Fruit fly (Drosophila melanogaster) whole organism, embryonic: ENCODE results near the gene CG15814.

Experiments used
- ATbp ChIP-seq: fragments of 200-800 bp; sonication (Bioruptor generic); optimal IDR thresholded peaks from 2 replicates; lab custom pipeline; 2017; ENCODE audit warnings: missing biosample characterization, mild to moderate bottlenecking, missing genetic modification characterization, missing genetic modification reagents
- Bteb2 ChIP-seq: fragments of 200-800 bp; sonication (Bioruptor generic); optimal IDR thresholded peaks from 2 replicates; lab custom pipeline; 2016; ENCODE audit warnings: missing biosample characterization, missing genetic modification characterization
- CG10209 ChIP-seq: fragments of 200-800 bp; sonication (Bioruptor generic); optimal IDR thresholded peaks from 3 replicates; lab custom pipeline; 2017; ENCODE audit warnings: missing biosample characterization, mild to moderate bottlenecking, missing genetic modification characterization, missing genetic modification reagents
- CG11504 ChIP-seq: fragments of 200-800 bp; sonication (Bioruptor generic); optimal IDR thresholded peaks from 3 replicates; lab custom pipeline; 2019; ENCODE audit warnings: missing biosample characterization, mild to moderate bottlenecking, missing genetic modification characterization, moderate library complexity
- CG12155 ChIP-seq: fragments of 200-800 bp; sonication (Bioruptor generic); optimal IDR thresholded peaks from 3 replicates; lab custom pipeline; 2016; ENCODE audit warnings: missing biosample characterization, missing genetic modification characterization
- CG13424 ChIP-seq: fragments of 200-800 bp; sonication (Bioruptor generic); optimal IDR thresholded peaks from 2 replicates; lab custom pipeline; 2019; ENCODE audit warnings: missing biosample characterization, mild to moderate bottlenecking, missing genetic modification characterization, moderate library complexity
- CG14710 ChIP-seq: fragments of 200-800 bp; sonication (Bioruptor generic); optimal IDR thresholded peaks from 3 replicates; lab custom pipeline; 2019; ENCODE audit warnings: missing biosample characterization, mild to moderate bottlenecking, missing genetic modification characterization, moderate library complexity
- CG16863 ChIP-seq: fragments of 200-800 bp; sonication (Bioruptor generic); optimal IDR thresholded peaks from 3 replicates; lab custom pipeline; 2016; ENCODE audit warnings: missing biosample characterization, missing genetic modification characterization
- CG18262 ChIP-seq: fragments of 200-800 bp; optimal IDR thresholded peaks from 3 replicates; lab custom pipeline; 2019; ENCODE audit warnings: missing biosample characterization, mild to moderate bottlenecking, missing genetic modification characterization, moderate library complexity
- CG2202 ChIP-seq: fragments of 200-800 bp; sonication (Bioruptor generic); optimal IDR thresholded peaks from 2 replicates; lab custom pipeline; 2018; ENCODE audit warnings: missing biosample characterization, mild to moderate bottlenecking, missing genetic modification characterization
- CG3065 ChIP-seq: fragments of 200-800 bp; sonication (Bioruptor generic); optimal IDR thresholded peaks from 2 replicates; lab custom pipeline; 2016; ENCODE audit warnings: missing biosample characterization, missing genetic modification characterization
- CG3726 ChIP-seq: fragments of 200-800 bp; sonication (Bioruptor generic); IDR thresholded peaks from 3 replicates; pipeline ENCODE4, ENCODE4 v1.3.6; 2022; ENCODE audit warnings: missing biosample characterization, missing genetic modification characterization
- CG4360 ChIP-seq: fragments of 200-800 bp; sonication (Bioruptor generic); IDR thresholded peaks from 2 replicates; pipeline ENCODE4 v1.3.6; 2022; ENCODE audit warnings: missing biosample characterization, missing genetic modification characterization
- CG4404 ChIP-seq: fragments of 200-800 bp; sonication (Bioruptor generic); IDR thresholded peaks from 2 replicates; pipeline ENCODE4 v1.3.6; 2022; ENCODE audit warnings: missing biosample characterization, missing genetic modification characterization
- CG7786 ChIP-seq: fragments of 200-800 bp; sonication (Bioruptor generic); optimal IDR thresholded peaks from 2 replicates; lab custom pipeline; 2016; ENCODE audit warnings: missing biosample characterization, missing genetic modification characterization
- CG8478 ChIP-seq: fragments of >200 bp; optimal IDR thresholded peaks from 2 replicates; lab custom pipeline; 2018
- CG8765 ChIP-seq: fragments of 200-800 bp; sonication (Bioruptor generic); IDR thresholded peaks from 2 replicates; pipeline ENCODE4 v1.3.6; 2022; ENCODE audit warnings: missing biosample characterization, missing genetic modification characterization
- CG9609 ChIP-seq: fragments of 200-800 bp; sonication (Bioruptor generic); optimal IDR thresholded peaks from 3 replicates; lab custom pipeline; 2016; ENCODE audit warnings: missing biosample characterization, missing genetic modification characterization
- CG9797 ChIP-seq: fragments of 200-800 bp; sonication (Bioruptor generic); optimal IDR thresholded peaks from 3 replicates; lab custom pipeline; 2018; ENCODE audit warnings: missing biosample characterization, mild to moderate bottlenecking, missing genetic modification characterization
- CHES-1-like ChIP-seq: fragments of 200-800 bp; sonication (Bioruptor generic); optimal IDR thresholded peaks from 2 replicates; lab custom pipeline; 2016; ENCODE audit warnings: missing biosample characterization, missing genetic modification characterization
- Chrac-16 ChIP-seq: fragments of 200-800 bp; sonication (Bioruptor generic); optimal IDR thresholded peaks from 3 replicates; lab custom pipeline; 2016; ENCODE audit warnings: missing biosample characterization, missing genetic modification characterization
- CoRest ChIP-seq: fragments of 200-800 bp; sonication (Bioruptor generic); optimal IDR thresholded peaks from 3 replicates; lab custom pipeline; 2018; ENCODE audit warnings: missing biosample characterization, mild to moderate bottlenecking, missing genetic modification characterization, moderate library complexity
- Deaf1 ChIP-seq: fragments of 200-800 bp; optimal IDR thresholded peaks from 3 replicates; lab custom pipeline; 2019; ENCODE audit warnings: missing biosample characterization, mild to moderate bottlenecking, missing genetic modification characterization, moderate library complexity
- Dref ChIP-seq: fragments of 200-800 bp; sonication (Bioruptor generic); IDR thresholded peaks from 2 replicates; pipeline ENCODE4 v1.3.6; 2022; ENCODE audit warnings: missing biosample characterization, missing genetic modification characterization
- Med ChIP-seq: fragments of 200-800 bp; sonication (Bioruptor generic); peaks from one replicate; lab custom pipeline; 2016; ENCODE audit warnings: missing biosample characterization, missing genetic modification characterization, mild to moderate bottlenecking, inconsistent platforms, moderate library complexity
- Mes4 ChIP-seq: fragments of 200-800 bp; sonication (Bioruptor generic); optimal IDR thresholded peaks from 2 replicates; lab custom pipeline; 2016; ENCODE audit warnings: missing biosample characterization, missing genetic modification characterization
- Oli ChIP-seq: fragments of 200-800 bp; sonication (Bioruptor generic); optimal IDR thresholded peaks from 2 replicates; lab custom pipeline; 2018; ENCODE audit warnings: missing biosample characterization, mild to moderate bottlenecking, missing genetic modification characterization, moderate library complexity
- Pdp1 ChIP-seq, 2 experiments: fragments of 200-800 bp; sonication (Bioruptor generic); optimal IDR thresholded peaks; 3 replicates each; lab custom pipeline; 2016; ENCODE audit warnings: missing biosample characterization in 2 of 2, missing genetic modification characterization in 2 of 2, mild to moderate bottlenecking in 1 of 2, moderate library complexity in 1 of 2
- Ravus ChIP-seq: fragments of 200-800 bp; sonication (Bioruptor generic); IDR thresholded peaks from 2 replicates; pipeline ENCODE4 v1.3.6; 2022; ENCODE audit warnings: missing biosample characterization, missing genetic modification characterization
- Rx ChIP-seq: fragments of 200-800 bp; sonication (Bioruptor generic); IDR thresholded peaks from 2 replicates; pipeline ENCODE4 v1.3.6; 2022; ENCODE audit warnings: missing biosample characterization, missing genetic modification characterization
- Sox102F ChIP-seq: fragments of 200-800 bp; sonication (Bioruptor generic); optimal IDR thresholded peaks from 2 replicates; lab custom pipeline; 2018; ENCODE audit warnings: missing biosample characterization, mild to moderate bottlenecking, missing genetic modification characterization, moderate library complexity
- Ssrp ChIP-seq: fragments of 200-800 bp; sonication (Bioruptor generic); optimal IDR thresholded peaks from 2 replicates; lab custom pipeline; 2018; ENCODE audit warnings: missing biosample characterization, mild to moderate bottlenecking, missing genetic modification characterization, moderate library complexity
- Xrp1 ChIP-seq: fragments of 200-800 bp; sonication (Bioruptor generic); IDR thresholded peaks from 2 replicates; pipeline ENCODE4 v1.3.6; 2022; ENCODE audit warnings: missing biosample characterization, missing genetic modification characterization
- dmrt11E ChIP-seq: fragments of 200-800 bp; sonication (Bioruptor generic); optimal IDR thresholded peaks from 3 replicates; lab custom pipeline; 2018; ENCODE audit warnings: missing biosample characterization, mild to moderate bottlenecking, missing genetic modification characterization, moderate library complexity
- dpn ChIP-seq, 2 experiments: fragments of 200-800 bp; sonication (Bioruptor generic); optimal IDR thresholded peaks; 3 replicates each; lab custom pipeline; 2016; ENCODE audit warnings: missing biosample characterization in 2 of 2, missing genetic modification characterization in 2 of 2
- ems ChIP-seq: fragments of 200-800 bp; sonication (Bioruptor generic); optimal IDR thresholded peaks from 3 replicates; lab custom pipeline; 2016; ENCODE audit warnings: missing biosample characterization, missing genetic modification characterization
- gem ChIP-seq: fragments of 200-800 bp; sonication (Bioruptor generic); optimal IDR thresholded peaks from 2 replicates; lab custom pipeline; 2019; ENCODE audit warnings: missing biosample characterization, mild to moderate bottlenecking, missing genetic modification characterization, moderate library complexity
- grau ChIP-seq: fragments of 200-800 bp; optimal IDR thresholded peaks from 3 replicates; lab custom pipeline; 2019; ENCODE audit warnings: missing biosample characterization, mild to moderate bottlenecking, missing genetic modification characterization, moderate library complexity
- gsb-n ChIP-seq: fragments of 200-800 bp; sonication (Bioruptor generic); optimal IDR thresholded peaks from 3 replicates; lab custom pipeline; 2018; ENCODE audit warnings: missing biosample characterization, mild to moderate bottlenecking, missing genetic modification characterization
- nerfin-2 ChIP-seq: fragments of 200-800 bp; sonication (Bioruptor generic); IDR thresholded peaks from 2 replicates; pipeline ENCODE4 v1.3.6; 2022; ENCODE audit warnings: missing biosample characterization, missing genetic modification characterization; ENCODE audit not compliant: partially characterized antibody
- onecut ChIP-seq: fragments of 200-800 bp; sonication (Bioruptor generic); IDR thresholded peaks from 2 replicates; pipeline ENCODE4 v1.3.6; 2022; ENCODE audit warnings: missing biosample characterization, missing genetic modification characterization
- pb ChIP-seq: fragments of 200-800 bp; sonication (Bioruptor generic); optimal IDR thresholded peaks from 3 replicates; lab custom pipeline; 2016; ENCODE audit warnings: missing biosample characterization, missing genetic modification characterization
- shn ChIP-seq: fragments of 200-800 bp; sonication (Bioruptor generic); optimal IDR thresholded peaks from 3 replicates; lab custom pipeline; 2016; ENCODE audit warnings: missing biosample characterization, missing genetic modification characterization
- sima ChIP-seq: fragments of 200-800 bp; sonication (Bioruptor generic); optimal IDR thresholded peaks from 2 replicates; lab custom pipeline; 2016; ENCODE audit warnings: missing biosample characterization, missing genetic modification characterization
- wdn ChIP-seq: fragments of 200-800 bp; sonication (Bioruptor generic); IDR thresholded peaks from 2 replicates; pipeline ENCODE4 v1.3.6; 2022; ENCODE audit warnings: missing biosample characterization, missing genetic modification characterization
- wek ChIP-seq: fragments of 200-800 bp; sonication (Bioruptor generic); optimal IDR thresholded peaks from 3 replicates; lab custom pipeline; 2018; ENCODE audit warnings: missing biosample characterization, mild to moderate bottlenecking, missing genetic modification characterization, moderate library complexity
- zfh1 ChIP-seq: fragments of 200-800 bp; sonication (Bioruptor generic); IDR thresholded peaks from 3 replicates; pipeline ENCODE4 v1.3.6; 2022; ENCODE audit warnings: missing biosample characterization, missing genetic modification characterization

The CG15814 gene

dm6 chrX:17830211-17830616, 19.9 kb downstream of the CG15814 start (continued):
- peak; percentile 8; the same call in 1 of the 2 replicates for TF ChIP-seq Xrp1 (GFP tag; lab: Robert Waterston, UW)
- no peak for TF ChIP-seq sima
- no peak for TF ChIP-seq wdn (GFP tag; lab: Robert Waterston, UW)
- TF ChIP-seq Rx (GFP tag; lab: Robert Waterston, UW) = no peak
- no peak for TF ChIP-seq Ravus (GFP tag; lab: Robert Waterston, UW)
- TF ChIP-seq grau (tag; lab: Kevin White, UChicago) = peak; percentile 34
- no peak for TF ChIP-seq CG9797 (GFP tag; lab: Kevin White, UChicago)
- peak in 1 of 2 experiments; percentile 14 for TF ChIP-seq dpn (GFP tag; optimal IDR thresholded peaks at IDR 0.05; lab: Kevin White, UChicago)
- TF ChIP-seq CG11504 (tag; lab: Kevin White, UChicago) = peak; percentile 23
- no peak for TF ChIP-seq nerfin-2
- peak; percentile 68 for TF ChIP-seq dmrt11E (tag; lab: Kevin White, UChicago)
- peak; percentile 8 for TF ChIP-seq ATbp (GFP tag; lab: Kevin White, UChicago)
- TF ChIP-seq CoRest (tag; lab: Kevin White, UChicago) = peak; percentile 28
- 0 out of 3 replicates have a peak, but pooled peaks have one; percentile 5 for TF ChIP-seq zfh1 (GFP tag; lab: Robert Waterston, UW)
- TF ChIP-seq CG18262 = peak; percentile 61
- no peak for TF ChIP-seq CG9609 (GFP tag; lab: Kevin White, UChicago)
- no peak for TF ChIP-seq Deaf1 (tag; lab: Kevin White, UChicago)
- no peak for TF ChIP-seq Pdp1 (GFP tag; optimal IDR thresholded peaks at IDR 0.05; lab: Kevin White, UChicago)
- TF ChIP-seq CG13424 = peak; percentile 31
- TF ChIP-seq Bteb2 (GFP tag; lab: Kevin White, UChicago) = no peak
- TF ChIP-seq CG14710 (tag; lab: Kevin White, UChicago) = peak; percentile 57
- TF ChIP-seq Dref (GFP tag; lab: Robert Waterston, UW) = no peak
- peak; percentile 61 for TF ChIP-seq gem (tag; lab: Kevin White, UChicago)
- TF ChIP-seq Oli (tag; lab: Kevin White, UChicago) = peak; percentile 15
- TF ChIP-seq CG7786 (GFP tag; lab: Kevin White, UChicago) = peak; percentile 20
- TF ChIP-seq CG10209 (GFP tag; lab: Kevin White, UChicago) = peak; percentile 37
- TF ChIP-seq CG3726 = no peak
- peak; percentile 1 for TF ChIP-seq Sox102F (GFP tag; lab: Kevin White, UChicago)
- peak; percentile 3; the same call in 1 of the 2 replicates for TF ChIP-seq onecut (GFP tag; lab: Robert Waterston, UW)
- TF ChIP-seq CG16863 (GFP tag; lab: Kevin White, UChicago) = peak; percentile 12
- peak; percentile 66 for TF ChIP-seq CG4360 (GFP tag; lab: Robert Waterston, UW)
- TF ChIP-seq CG12155 (GFP tag; lab: Kevin White, UChicago) = no peak
- no peak for TF ChIP-seq CG8478
- no peak for TF ChIP-seq ems (GFP tag; lab: Kevin White, UChicago)
- TF ChIP-seq CG4404 (GFP tag; lab: Robert Waterston, UW) = peak; percentile 44; the same call in 1 of the 2 replicates
- TF ChIP-seq Ssrp (tag; lab: Kevin White, UChicago) = peak; percentile 8
- peak; percentile 19 for TF ChIP-seq CHES-1-like (GFP tag; lab: Kevin White, UChicago)
- no peak for TF ChIP-seq CG3065
- TF ChIP-seq Mes4 = peak; percentile 18
- no peak for TF ChIP-seq wek
- TF ChIP-seq pb (GFP tag; lab: Kevin White, UChicago) = peak; percentile 31
- peak; percentile 20 for TF ChIP-seq Chrac-16 (GFP tag; lab: Kevin White, UChicago)
- TF ChIP-seq shn (GFP tag; lab: Kevin White, UChicago) = peak; percentile 0
- peak; percentile 12 for TF ChIP-seq CG2202 (tag; lab: Kevin White, UChicago)
- peak; percentile 6 for TF ChIP-seq gsb-n (tag; lab: Kevin White, UChicago)
- TF ChIP-seq Med = peak; percentile 51
- no peak for TF ChIP-seq CG8765 (GFP tag; lab: Robert Waterston, UW)
